Worm (Caenorhabditis elegans): ENCODE results near the gene cdh-12.

- TF ChIP-seq Y56A3A.18 (GFP tag; IDR thresholded peaks at IDR 0.05) (no peak), ztf-3 (GFP tag; optimal IDR thresholded peaks at IDR 0.05) (no peak), F55B11.4 (tag; optimal IDR thresholded peaks at IDR 0.05; ENCODE audit: borderline replicate concordance, insufficient read depth) (no peak), rpc-1 (optimal IDR thresholded peaks at IDR 0.05) (no peak), rpc-1 (tag; optimal IDR thresholded peaks at IDR 0.05) (no peak), ztf-22 (GFP tag; optimal IDR thresholded peaks at IDR 0.05) (no peak), ztf-28 (GFP tag; IDR thresholded peaks at IDR 0.05) (no peak)
Observed at ce11 chrIII:1193326-1193862, 41.5 kb downstream of the cdh-12 start, which contains the start of gene Y119D3B.14.
